Worm (Caenorhabditis elegans) whole organism, midembryonic: ENCODE results near the gene lsy-2.

Source experiments
- klf-2 ChIP-seq: fragments of 200-800 bp; sonication (Bioruptor generic); conservative IDR thresholded peaks from 2 replicates; pipeline ENCODE4 v1.3.6; 2022; ENCODE audit warnings: missing genetic modification reagents, missing genetic modification characterization, missing compliant biosample characterization
- med-1 ChIP-seq: sonication (generic microtip); optimal IDR thresholded peaks from 2 replicates; lab custom pipeline; 2017; ENCODE audit warnings: missing genetic modification characterization, mild to moderate bottlenecking, missing compliant biosample characterization, antibody characterized with exemption, missing genetic modification reagents; ENCODE audit not compliant: insufficient read depth
- tab-1 ChIP-seq: fragments of 200-800 bp; sonication (Bioruptor generic); IDR thresholded peaks from 2 replicates; pipeline ENCODE4 v1.3.6; 2022; ENCODE audit warnings: missing genetic modification characterization, missing compliant biosample characterization
- ztf-23 ChIP-seq: fragments of 200-800 bp; sonication (Bioruptor generic); IDR thresholded peaks from 2 replicates; pipeline ENCODE4 v1.3.6; 2022; ENCODE audit warnings: missing genetic modification reagents, missing genetic modification characterization, missing compliant biosample characterization

DNA sequence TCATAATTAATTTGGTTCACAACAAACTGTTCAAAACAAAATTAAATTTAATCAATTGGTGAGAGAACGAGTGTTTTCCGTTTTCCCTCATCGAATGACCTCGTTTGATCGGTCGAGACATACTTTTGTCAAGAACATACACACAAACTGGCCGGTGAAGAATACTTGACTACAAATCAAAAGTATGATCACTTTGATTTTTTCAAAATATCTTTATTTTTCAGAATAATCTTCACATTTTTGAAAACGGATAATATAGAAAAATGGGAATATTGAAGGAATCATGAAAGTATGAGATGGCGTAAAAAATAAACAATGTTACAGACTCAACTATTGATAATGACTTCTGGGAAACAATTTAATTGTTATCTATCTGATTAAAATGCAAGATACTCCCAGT is 28.7 kb downstream of the lsy-2 start, which contains the start of gene swip-10:
- TF ChIP-seq tab-1 (GFP tag; lab: Robert Waterston, UW) (no peak), med-1 (GFP tag; lab: Kevin White, UChicago) (no peak), klf-2 (no peak), ztf-23 (GFP tag; lab: Robert Waterston, UW) (no peak)
